Fruit fly (Drosophila melanogaster) whole organism, embryonic: ENCODE measurements around the gene CG31710.

ENCODE experiments used
- CG10565 ChIP-seq: fragments of 200-800 bp; sonication (Bioruptor generic); optimal IDR thresholded peaks from 3 replicates; lab custom pipeline; 2016; ENCODE audit warnings: missing biosample characterization, mild to moderate bottlenecking, missing genetic modification characterization
- CG11085 ChIP-seq: fragments of 200-800 bp; sonication (Bioruptor generic); IDR thresholded peaks from 2 replicates; pipeline ENCODE4 v1.3.6; 2022; ENCODE audit warnings: missing biosample characterization, missing genetic modification characterization
- CG11093 ChIP-seq: fragments of 200-800 bp; sonication (Bioruptor generic); IDR thresholded peaks from 3 replicates; pipeline ENCODE4 v1.3.6; 2022; ENCODE audit warnings: missing biosample characterization, missing genetic modification characterization
- CG14710 ChIP-seq: fragments of 200-800 bp; sonication (Bioruptor generic); optimal IDR thresholded peaks from 3 replicates; lab custom pipeline; 2019; ENCODE audit warnings: missing biosample characterization, mild to moderate bottlenecking, missing genetic modification characterization, moderate library complexity
- CG15269 ChIP-seq: fragments of 200-800 bp; sonication (Bioruptor generic); optimal IDR thresholded peaks from 2 replicates; lab custom pipeline; 2018; ENCODE audit warnings: missing biosample characterization, mild to moderate bottlenecking, missing genetic modification characterization, moderate library complexity
- CG15514 ChIP-seq: fragments of 200-800 bp; sonication (Bioruptor generic); optimal IDR thresholded peaks from 3 replicates; lab custom pipeline; 2017; ENCODE audit warnings: missing biosample characterization, missing genetic modification characterization, mild to moderate bottlenecking, moderate library complexity, missing genetic modification reagents
- CG17568 ChIP-seq: fragments of 200-800 bp; sonication (Bioruptor generic); optimal IDR thresholded peaks from 2 replicates; lab custom pipeline; 2018; ENCODE audit warnings: missing biosample characterization, mild to moderate bottlenecking, missing genetic modification characterization, moderate library complexity
- CG1832 ChIP-seq: fragments of 200-800 bp; sonication (Bioruptor generic); optimal IDR thresholded peaks from 2 replicates; lab custom pipeline; 2017; ENCODE audit warnings: missing biosample characterization, mild to moderate bottlenecking, missing genetic modification characterization, inconsistent platforms
- CG2678 ChIP-seq: fragments of 200-800 bp; sonication (Bioruptor generic); optimal IDR thresholded peaks from 3 replicates; lab custom pipeline; 2019; ENCODE audit warnings: missing biosample characterization, mild to moderate bottlenecking, missing genetic modification characterization, moderate library complexity
- CG30020 ChIP-seq: fragments of 200-800 bp; optimal IDR thresholded peaks from 2 replicates; lab custom pipeline; 2019; ENCODE audit warnings: missing biosample characterization, mild to moderate bottlenecking, missing genetic modification characterization, moderate library complexity
- CG3163 ChIP-seq: fragments of 200-800 bp; sonication (Bioruptor generic); optimal IDR thresholded peaks from 3 replicates; lab custom pipeline; 2016; ENCODE audit warnings: missing biosample characterization, missing genetic modification characterization
- CG32767 ChIP-seq: fragments of 200-800 bp; sonication (Bioruptor generic); IDR thresholded peaks from 2 replicates; pipeline ENCODE4 v1.3.6; 2022; ENCODE audit warnings: missing biosample characterization, missing genetic modification characterization
- CG3281 ChIP-seq: fragments of 200-800 bp; sonication (Bioruptor generic); optimal IDR thresholded peaks from 3 replicates; lab custom pipeline; 2017; ENCODE audit warnings: missing biosample characterization, mild to moderate bottlenecking, missing genetic modification characterization
- CG3726 ChIP-seq: fragments of 200-800 bp; sonication (Bioruptor generic); IDR thresholded peaks from 3 replicates; pipeline ENCODE4, ENCODE4 v1.3.6; 2022; ENCODE audit warnings: missing biosample characterization, missing genetic modification characterization
- CG7963 ChIP-seq: fragments of 200-800 bp; sonication (Bioruptor generic); IDR thresholded peaks from 3 replicates; pipeline ENCODE4 v1.3.6; 2022; ENCODE audit warnings: missing biosample characterization, missing genetic modification characterization; ENCODE audit not compliant: partially characterized antibody
- CG8281 ChIP-seq: fragments of 200-800 bp; sonication (Bioruptor generic); optimal IDR thresholded peaks from 2 replicates; lab custom pipeline; 2018; ENCODE audit warnings: missing biosample characterization, mild to moderate bottlenecking, missing genetic modification characterization, moderate library complexity
- E2f2 ChIP-seq: fragments of 200-800 bp; sonication (Bioruptor generic); IDR thresholded peaks from 2 replicates; pipeline ENCODE4 v1.3.6; 2022; ENCODE audit warnings: missing biosample characterization, missing genetic modification characterization
- HmgZ ChIP-seq: fragments of 200-800 bp; sonication (Bioruptor generic); optimal IDR thresholded peaks from 2 replicates; lab custom pipeline; 2018; ENCODE audit warnings: missing biosample characterization, mild to moderate bottlenecking, missing genetic modification characterization
- Hr78 ChIP-seq, 2 experiments: fragments of 200-800 bp in 1 of 2; fragments of >200 bp in 1 of 2; sonication (Bioruptor generic) in 1 of 2; optimal IDR thresholded peaks; 2 replicates each; lab custom pipeline; 2017 to 2019; ENCODE audit warnings: missing biosample characterization in 2 of 2, missing genetic modification characterization in 2 of 2, mild to moderate bottlenecking in 1 of 2, moderate library complexity in 1 of 2
- PHDP ChIP-seq: fragments of 200-800 bp; sonication (Bioruptor generic); optimal IDR thresholded peaks from 3 replicates; lab custom pipeline; 2018; ENCODE audit warnings: missing biosample characterization, mild to moderate bottlenecking, missing genetic modification characterization, moderate library complexity
- Sin3A ChIP-seq: fragments of >200 bp; optimal IDR thresholded peaks from 2 replicates; lab custom pipeline; 2018
- Trl ChIP-seq, 3 experiments: fragments of >200 bp in 2 of 3; fragments of 200-800 bp in 1 of 3; sonication (Bioruptor generic) in 1 of 3; optimal IDR thresholded peaks; 2 replicates in 1 of 3; 3 replicates in 2 of 3; lab custom pipeline; 2016 to 2017; ENCODE audit warnings: missing biosample characterization in 1 of 3, missing genetic modification characterization in 1 of 3
- bbx ChIP-seq: fragments of 200-800 bp; sonication (Bioruptor generic); IDR thresholded peaks from 2 replicates; pipeline ENCODE4 v1.3.6; 2022; ENCODE audit warnings: missing biosample characterization, missing genetic modification characterization; ENCODE audit not compliant: partially characterized antibody
- bsh ChIP-seq, 2 experiments: fragments of 200-800 bp; sonication (Bioruptor generic); optimal IDR thresholded peaks; 2 replicates each; lab custom pipeline; 2017 to 2018; ENCODE audit warnings: mild to moderate bottlenecking in 2 of 2, missing biosample characterization in 2 of 2, missing genetic modification characterization in 2 of 2, moderate library complexity in 1 of 2
- cad ChIP-seq: fragments of >200 bp; optimal IDR thresholded peaks from 2 replicates; lab custom pipeline; 2017; ENCODE audit warnings: missing biosample characterization, missing genetic modification characterization
- chm ChIP-seq: fragments of 200-800 bp; sonication (Bioruptor generic); IDR thresholded peaks from 2 replicates; pipeline ENCODE4 v1.3.6; 2022; ENCODE audit warnings: missing biosample characterization, missing genetic modification characterization
- crc ChIP-seq: fragments of 200-800 bp; sonication (Bioruptor generic); optimal IDR thresholded peaks from 2 replicates; lab custom pipeline; 2016; ENCODE audit warnings: missing biosample characterization, missing genetic modification characterization
- crp ChIP-seq, 2 experiments: fragments of 200-800 bp; sonication (Bioruptor generic); optimal IDR thresholded peaks; 2 replicates in 1 of 2; 3 replicates in 1 of 2; lab custom pipeline; 2017; ENCODE audit warnings: missing biosample characterization in 2 of 2, missing genetic modification characterization in 2 of 2, mild to moderate bottlenecking in 1 of 2, moderate library complexity in 1 of 2
- gfzf ChIP-seq: fragments of 200-800 bp; sonication (Bioruptor generic); optimal IDR thresholded peaks from 2 replicates; lab custom pipeline; 2016; ENCODE audit warnings: missing biosample characterization, mild to moderate bottlenecking, missing genetic modification characterization, moderate library complexity
- gro ChIP-seq: fragments of 200-800 bp; sonication (Bioruptor generic); optimal IDR thresholded peaks from 2 replicates; lab custom pipeline; 2016; ENCODE audit warnings: missing biosample characterization, missing genetic modification characterization
- insv ChIP-seq, 2 experiments: fragments of 200-800 bp; sonication (Bioruptor generic); optimal IDR thresholded peaks; 3 replicates each; lab custom pipeline; 2016 to 2018; ENCODE audit warnings: missing biosample characterization in 2 of 2, missing genetic modification characterization in 2 of 2
- jumu ChIP-seq: fragments of 200-800 bp; sonication (Bioruptor generic); optimal IDR thresholded peaks from 3 replicates; lab custom pipeline; 2016; ENCODE audit warnings: missing biosample characterization, missing genetic modification characterization
- lov ChIP-seq, 2 experiments: fragments of 200-800 bp in 1 of 2; fragments of >200 bp in 1 of 2; sonication (Bioruptor generic) in 1 of 2; IDR thresholded peaks in 1 of 2; optimal IDR thresholded peaks in 1 of 2; 2 replicates in 1 of 2; 3 replicates in 1 of 2; pipeline versions ENCODE4 v1.3.6 to Lab custom; 2017 to 2022; ENCODE audit warnings: missing biosample characterization in 1 of 2, missing genetic modification characterization in 1 of 2
- mirr ChIP-seq: fragments of 200-800 bp; sonication (Bioruptor generic); optimal IDR thresholded peaks from 3 replicates; lab custom pipeline; 2018; ENCODE audit warnings: missing biosample characterization, mild to moderate bottlenecking, missing genetic modification characterization
- nau ChIP-seq: fragments of 200-800 bp; sonication (Bioruptor generic); optimal IDR thresholded peaks from 3 replicates; lab custom pipeline; 2017; ENCODE audit warnings: missing biosample characterization, mild to moderate bottlenecking, missing genetic modification characterization, missing genetic modification reagents
- oc ChIP-seq: fragments of 200-800 bp; sonication (Bioruptor generic); optimal IDR thresholded peaks from 2 replicates; lab custom pipeline; 2018; ENCODE audit warnings: missing biosample characterization, mild to moderate bottlenecking, missing genetic modification characterization, moderate library complexity
- pita ChIP-seq: fragments of 200-800 bp; sonication (Bioruptor generic); optimal IDR thresholded peaks from 2 replicates; lab custom pipeline; 2017; ENCODE audit warnings: missing biosample characterization, mild to moderate bottlenecking, missing genetic modification characterization
- psq ChIP-seq: fragments of 200-800 bp; sonication (Bioruptor generic); optimal IDR thresholded peaks from 2 replicates; lab custom pipeline; 2017; ENCODE audit warnings: missing biosample characterization, missing genetic modification characterization
- sens ChIP-seq: fragments of 200-800 bp; sonication (Bioruptor generic); peaks from one replicate; lab custom pipeline; 2016; ENCODE audit warnings: missing biosample characterization, missing genetic modification characterization
- seq ChIP-seq: fragments of 200-800 bp; sonication (Bioruptor generic); IDR thresholded peaks from 2 replicates; pipeline ENCODE4 v1.3.6; 2022; ENCODE audit warnings: missing biosample characterization, missing genetic modification characterization
- so ChIP-seq: fragments of 200-800 bp; sonication (Bioruptor generic); IDR thresholded peaks from 3 replicates; pipeline ENCODE4 v1.3.6; 2022; ENCODE audit warnings: missing biosample characterization, missing genetic modification characterization
- sug ChIP-seq: fragments of 200-800 bp; optimal IDR thresholded peaks from 2 replicates; lab custom pipeline; 2019; ENCODE audit warnings: missing biosample characterization, mild to moderate bottlenecking, missing genetic modification characterization, moderate library complexity
- tgo ChIP-seq: fragments of 200-800 bp; sonication (Bioruptor generic); IDR thresholded peaks from 3 replicates; pipeline ENCODE4 v1.3.6; 2022; ENCODE audit warnings: missing biosample characterization, missing genetic modification characterization
- trh ChIP-seq: fragments of 200-800 bp; sonication (Bioruptor generic); optimal IDR thresholded peaks from 2 replicates; lab custom pipeline; 2016; ENCODE audit warnings: missing biosample characterization, missing genetic modification characterization
- usp ChIP-seq: fragments of >200 bp; optimal IDR thresholded peaks from 2 replicates; lab custom pipeline; 2017; ENCODE audit warnings: missing biosample characterization, missing genetic modification characterization
- yki ChIP-seq: fragments of >200 bp; optimal IDR thresholded peaks from 3 replicates; lab custom pipeline; 2018

CG31710 gene

DNA sequence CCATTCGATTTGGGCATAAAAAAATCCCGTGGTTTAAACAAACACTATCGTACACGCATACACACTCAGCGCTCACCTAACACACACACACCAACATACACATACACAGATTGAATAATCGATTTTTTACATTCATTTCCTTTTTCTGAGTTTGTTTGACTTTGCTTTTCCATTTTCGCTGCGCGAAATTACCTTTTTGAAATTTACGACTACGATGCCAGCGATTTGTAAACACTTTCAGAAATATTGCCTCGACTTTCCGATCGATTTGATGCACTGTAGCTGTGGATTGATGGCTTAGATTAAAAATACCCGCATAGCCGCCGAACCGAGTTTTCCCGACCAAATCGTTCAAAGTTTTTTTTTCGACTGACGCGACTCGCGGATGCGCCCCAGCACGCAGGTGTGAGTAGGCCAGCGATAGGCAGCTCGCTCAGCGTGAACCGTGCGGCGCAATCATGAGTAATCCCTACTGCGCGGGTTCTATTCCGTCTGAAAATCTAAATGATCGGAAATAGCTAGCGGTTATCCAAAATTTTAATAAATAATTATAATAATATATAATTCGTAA, 6.7 kb downstream of the CG31710 start, which contains the start of gene Pka-C1 (continued):
- TF ChIP-seq sens (GFP tag; lab: Kevin White, UChicago): peak; percentile 75
- TF ChIP-seq crc (GFP tag; lab: Kevin White, UChicago): no peak
- peak; percentile 19 for TF ChIP-seq Sin3A (lab: Kevin White, UChicago)
- TF ChIP-seq pita: no peak
- TF ChIP-seq oc (tag; lab: Kevin White, UChicago): no peak
- no peak for TF ChIP-seq CG8281 (tag; lab: Kevin White, UChicago)
- TF ChIP-seq CG32767 (GFP tag; lab: Robert Waterston, UW): 0 out of 2 replicates have a peak, but pooled peaks have one; percentile 23
- TF ChIP-seq bsh (GFP tag; optimal IDR thresholded peaks at IDR 0.05; lab: Kevin White, UChicago): peak in 1 of 2 experiments; percentile 16
- TF ChIP-seq sug (tag; lab: Kevin White, UChicago): peak; percentile 32
- TF ChIP-seq jumu (GFP tag; lab: Kevin White, UChicago): peak; percentile 35
- no peak for TF ChIP-seq yki (lab: Kevin White, UChicago)
- no peak for TF ChIP-seq CG1832 (GFP tag; lab: Kevin White, UChicago)
- no peak for TF ChIP-seq tgo (GFP tag; lab: Robert Waterston, UW)
- TF ChIP-seq CG7963 (GFP tag; lab: Robert Waterston, UW): peak; percentile 47; the same call in 1 of the 3 replicates
- TF ChIP-seq gfzf (GFP tag; lab: Kevin White, UChicago): peak; percentile 94
- no peak; the same call in 1 of the 2 replicates for TF ChIP-seq E2f2
- peak; percentile 66 for TF ChIP-seq CG14710 (tag; lab: Kevin White, UChicago)
- TF ChIP-seq usp (GFP tag; lab: Kevin White, UChicago): no peak
- no peak for TF ChIP-seq CG3726
- TF ChIP-seq, all 482 proteins: peak for 184

DNA sequence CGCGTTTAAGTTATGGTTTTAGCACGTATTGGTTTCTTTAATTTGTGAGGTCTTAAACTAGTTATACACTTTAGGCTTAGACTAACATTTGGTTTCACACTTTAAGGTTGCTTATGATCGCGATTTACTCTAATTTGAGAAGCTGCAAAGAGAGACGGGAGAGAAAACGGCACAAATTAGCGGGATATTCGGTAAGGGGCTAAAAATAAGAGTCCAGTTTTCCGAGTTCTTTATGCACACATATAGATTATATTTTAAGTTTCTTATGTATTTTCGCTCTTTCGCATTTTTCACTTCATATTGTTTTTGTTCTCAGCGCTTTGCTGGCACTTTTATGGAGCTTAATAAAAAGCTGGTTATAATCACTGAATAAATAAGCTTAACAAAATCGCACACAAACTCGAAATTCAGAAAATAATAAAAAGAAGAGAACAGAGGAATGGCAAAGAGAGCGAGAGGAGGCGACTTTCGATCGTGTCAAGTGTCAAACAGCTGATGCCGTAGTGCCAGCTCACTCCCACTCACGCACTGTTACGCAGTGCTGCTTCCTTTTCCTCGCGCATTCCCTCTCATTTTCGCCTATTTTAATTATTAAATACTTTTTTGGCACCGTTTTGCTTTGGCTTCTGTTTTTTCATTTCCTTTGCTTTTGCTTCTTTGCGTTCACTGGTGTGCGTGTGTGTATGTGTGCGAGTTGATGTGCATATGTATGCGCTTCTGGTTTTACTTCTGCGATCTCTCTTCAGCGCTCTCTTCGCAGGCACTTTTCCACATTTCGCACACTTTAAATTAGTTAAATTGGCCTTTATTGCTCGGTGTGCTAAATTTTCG, 7.4 kb downstream of the CG31710 start:
- TF ChIP-seq chm (GFP tag; lab: Robert Waterston, UW) (0 out of 2 replicates have a peak, but pooled peaks have one; percentile 22), CG15269 (peak; percentile 0), crp (GFP tag; optimal IDR thresholded peaks at IDR 0.05; lab: Kevin White, UChicago) (peak; percentile 40 to 78), seq (no peak), CG15514 (peak; percentile 26), PHDP (tag; lab: Kevin White, UChicago) (peak; percentile 13), CG11093 (no peak), cad (GFP tag; lab: Kevin White, UChicago) (peak; percentile 23), trh (GFP tag; lab: Kevin White, UChicago) (no peak), CG3163 (GFP tag; lab: Kevin White, UChicago) (peak; percentile 38), CG3281 (peak; percentile 41), bbx (GFP tag; lab: Robert Waterston, UW) (no peak), CG17568 (GFP tag; lab: Kevin White, UChicago) (peak; percentile 17), CG2678 (tag; lab: Kevin White, UChicago) (peak; percentile 19), CG10565 (GFP tag; lab: Kevin White, UChicago) (no peak), so (GFP tag; lab: Robert Waterston, UW) (peak; percentile 56; the same call in 1 of the 3 replicates), Trl (optimal IDR thresholded peaks at IDR 0.05; lab: Kevin White, UChicago) (peak; percentile 25 to 76), Trl (GFP tag; optimal IDR thresholded peaks at IDR 0.05; lab: Kevin White, UChicago) (no peak), nau (GFP tag; lab: Kevin White, UChicago) (peak; percentile 7), insv (GFP tag; optimal IDR thresholded peaks at IDR 0.05; lab: Kevin White, UChicago) (peak in 1 of 2 experiments; percentile 11), HmgZ (tag; lab: Kevin White, UChicago) (peak; percentile 30), Hr78 (GFP tag; optimal IDR thresholded peaks at IDR 0.05; lab: Kevin White, UChicago) (peak in 1 of 2 experiments; percentile 74), mirr (GFP tag; lab: Kevin White, UChicago) (peak; percentile 14), gro (GFP tag; lab: Kevin White, UChicago) (peak; percentile 40), psq (peak; percentile 69), CG30020 (tag; lab: Kevin White, UChicago) (no peak), lov (optimal IDR thresholded peaks at IDR 0.05; lab: Kevin White, UChicago) (no peak), lov (GFP tag; IDR thresholded peaks at IDR 0.05; lab: Robert Waterston, UW) (0 out of 3 replicates have a peak, but pooled peaks have one; percentile 60), CG11085 (GFP tag; lab: Robert Waterston, UW) (no peak)
